Fruit fly (Drosophila melanogaster) whole organism, embryonic: ENCODE data around the gene CG13991.

Experiments used
- B-H2 ChIP-seq: fragments of 200-800 bp; sonication (Bioruptor generic); optimal IDR thresholded peaks from 2 replicates; lab custom pipeline; 2018; ENCODE audit warnings: missing biosample characterization, mild to moderate bottlenecking, missing genetic modification characterization
- Bteb2 ChIP-seq: fragments of 200-800 bp; sonication (Bioruptor generic); optimal IDR thresholded peaks from 2 replicates; lab custom pipeline; 2016; ENCODE audit warnings: missing biosample characterization, missing genetic modification characterization
- CG11093 ChIP-seq: fragments of 200-800 bp; sonication (Bioruptor generic); IDR thresholded peaks from 3 replicates; pipeline ENCODE4 v1.3.6; 2022; ENCODE audit warnings: missing biosample characterization, missing genetic modification characterization
- CG11398 ChIP-seq: fragments of 200-800 bp; sonication (Bioruptor generic); optimal IDR thresholded peaks from 2 replicates; lab custom pipeline; 2016; ENCODE audit warnings: missing biosample characterization, missing genetic modification characterization
- CG1233 ChIP-seq: fragments of 200-800 bp; sonication (Bioruptor generic); optimal IDR thresholded peaks from 4 replicates; lab custom pipeline; 2018; ENCODE audit warnings: missing biosample characterization, mild to moderate bottlenecking, missing genetic modification characterization
- CG17568 ChIP-seq: fragments of 200-800 bp; sonication (Bioruptor generic); optimal IDR thresholded peaks from 2 replicates; lab custom pipeline; 2018; ENCODE audit warnings: missing biosample characterization, mild to moderate bottlenecking, missing genetic modification characterization, moderate library complexity
- CG18599 ChIP-seq: fragments of 200-800 bp; sonication (Bioruptor generic); optimal IDR thresholded peaks from 3 replicates; lab custom pipeline; 2017; ENCODE audit warnings: missing biosample characterization, missing genetic modification characterization, mild to moderate bottlenecking, moderate library complexity, missing genetic modification reagents
- CG32772 ChIP-seq: fragments of 200-800 bp; sonication (Bioruptor generic); IDR thresholded peaks from 2 replicates; pipeline ENCODE4 v1.3.6; 2022; ENCODE audit warnings: missing biosample characterization, missing genetic modification characterization
- CG34224 ChIP-seq: fragments of 200-800 bp; sonication (Bioruptor generic); IDR thresholded peaks from 3 replicates; pipeline ENCODE4 v1.3.6; 2022; ENCODE audit warnings: missing biosample characterization, missing genetic modification characterization; ENCODE audit not compliant: partially characterized antibody
- CG34422 ChIP-seq: fragments of 200-800 bp; sonication (Bioruptor generic); IDR thresholded peaks from 3 replicates; pipeline ENCODE4 v1.3.6; 2022; ENCODE audit warnings: missing biosample characterization, missing genetic modification characterization
- CG3847 ChIP-seq: fragments of 200-800 bp; sonication (Bioruptor generic); IDR thresholded peaks from 2 replicates; pipeline ENCODE4 v1.3.6; 2022; ENCODE audit warnings: missing biosample characterization, missing genetic modification characterization
- CG42726 ChIP-seq: fragments of 200-800 bp; sonication (Bioruptor generic); IDR thresholded peaks from 2 replicates; pipeline ENCODE4 v1.3.6; 2022; ENCODE audit warnings: missing biosample characterization, missing genetic modification characterization; ENCODE audit not compliant: partially characterized antibody
- CG5180 ChIP-seq: fragments of 200-800 bp; sonication (Bioruptor generic); optimal IDR thresholded peaks from 3 replicates; lab custom pipeline; 2017; ENCODE audit warnings: missing biosample characterization, missing genetic modification characterization, mild to moderate bottlenecking, moderate library complexity, missing genetic modification reagents
- Dref ChIP-seq: fragments of 200-800 bp; sonication (Bioruptor generic); IDR thresholded peaks from 2 replicates; pipeline ENCODE4 v1.3.6; 2022; ENCODE audit warnings: missing biosample characterization, missing genetic modification characterization
- Fer1 ChIP-seq: fragments of 200-800 bp; sonication (Bioruptor generic); optimal IDR thresholded peaks from 2 replicates; lab custom pipeline; 2017; ENCODE audit warnings: missing biosample characterization, mild to moderate bottlenecking, missing genetic modification characterization
- Fer3 ChIP-seq: fragments of 200-800 bp; sonication (Bioruptor generic); optimal IDR thresholded peaks from 2 replicates; lab custom pipeline; 2018; ENCODE audit warnings: missing biosample characterization, mild to moderate bottlenecking, missing genetic modification characterization, moderate library complexity
- Gug ChIP-seq: fragments of 200-800 bp; sonication (Bioruptor generic); IDR thresholded peaks from 4 replicates; pipeline ENCODE4 v1.3.6; 2022; ENCODE audit warnings: missing biosample characterization, missing genetic modification characterization
- HLHmδ ChIP-seq: fragments of 200-800 bp; sonication (Bioruptor generic); optimal IDR thresholded peaks from 2 replicates; lab custom pipeline; 2018; ENCODE audit warnings: missing biosample characterization, mild to moderate bottlenecking, missing genetic modification characterization, moderate library complexity
- Lhr ChIP-seq: fragments of 200-800 bp; sonication (Bioruptor generic); optimal IDR thresholded peaks from 3 replicates; lab custom pipeline; 2017; ENCODE audit warnings: mild to moderate bottlenecking, missing biosample characterization, missing genetic modification reagents, missing genetic modification characterization
- Meics ChIP-seq: fragments of 200-800 bp; sonication (Bioruptor generic); optimal IDR thresholded peaks from 2 replicates; lab custom pipeline; 2017; ENCODE audit warnings: missing biosample characterization, mild to moderate bottlenecking, missing genetic modification characterization
- Neu2 ChIP-seq: fragments of 200-800 bp; sonication (Bioruptor generic); optimal IDR thresholded peaks from 3 replicates; lab custom pipeline; 2016; ENCODE audit warnings: missing biosample characterization, missing genetic modification characterization, borderline replicate concordance
- Nf-YB ChIP-seq: fragments of 200-800 bp; sonication (Bioruptor generic); optimal IDR thresholded peaks from 3 replicates; lab custom pipeline; 2019; ENCODE audit warnings: missing biosample characterization, mild to moderate bottlenecking, missing genetic modification characterization, moderate library complexity
- NfI ChIP-seq: fragments of 200-800 bp; sonication (Bioruptor generic); optimal IDR thresholded peaks from 3 replicates; lab custom pipeline; 2018; ENCODE audit warnings: missing biosample characterization, mild to moderate bottlenecking, missing genetic modification characterization, moderate library complexity
- Scr ChIP-seq: fragments of 200-800 bp; sonication (Bioruptor generic); IDR thresholded peaks from 2 replicates; pipeline ENCODE4 v1.3.6; 2022; ENCODE audit warnings: missing biosample characterization, missing genetic modification characterization; ENCODE audit not compliant: partially characterized antibody
- Sry-β ChIP-seq: fragments of 200-800 bp; sonication (Bioruptor generic); optimal IDR thresholded peaks from 2 replicates; lab custom pipeline; 2018; ENCODE audit warnings: missing biosample characterization, mild to moderate bottlenecking, missing genetic modification characterization, moderate library complexity
- Stat92E ChIP-seq, 3 experiments: fragments of >200 bp in 2 of 3; fragments of 200-800 bp in 1 of 3; sonication (Bioruptor generic) in 1 of 3; optimal IDR thresholded peaks; 2 replicates each; lab custom pipeline; 2017 to 2019; ENCODE audit warnings: missing biosample characterization in 3 of 3, missing genetic modification characterization in 3 of 3, mild to moderate bottlenecking in 1 of 3, moderate library complexity in 1 of 3
- ab ChIP-seq: fragments of 200-800 bp; sonication (Bioruptor generic); optimal IDR thresholded peaks from 2 replicates; lab custom pipeline; 2016; ENCODE audit warnings: missing biosample characterization, missing genetic modification characterization
- ac ChIP-seq: fragments of 200-800 bp; sonication (Bioruptor generic); optimal IDR thresholded peaks from 3 replicates; lab custom pipeline; 2017; ENCODE audit warnings: missing biosample characterization, mild to moderate bottlenecking, missing genetic modification characterization
- br ChIP-seq: fragments of >200 bp; optimal IDR thresholded peaks from 2 replicates; lab custom pipeline; 2017
- bsh ChIP-seq, 2 experiments: fragments of 200-800 bp; sonication (Bioruptor generic); optimal IDR thresholded peaks; 2 replicates each; lab custom pipeline; 2017 to 2018; ENCODE audit warnings: mild to moderate bottlenecking in 2 of 2, missing biosample characterization in 2 of 2, missing genetic modification characterization in 2 of 2, moderate library complexity in 1 of 2
- caup ChIP-seq: fragments of 200-800 bp; sonication (Bioruptor generic); optimal IDR thresholded peaks from 3 replicates; lab custom pipeline; 2017; ENCODE audit warnings: missing biosample characterization, mild to moderate bottlenecking, missing genetic modification characterization, moderate library complexity; ENCODE audit not compliant: severe bottlenecking
- chm ChIP-seq: fragments of 200-800 bp; sonication (Bioruptor generic); IDR thresholded peaks from 2 replicates; pipeline ENCODE4 v1.3.6; 2022; ENCODE audit warnings: missing biosample characterization, missing genetic modification characterization
- chn ChIP-seq: fragments of 200-800 bp; sonication (Bioruptor generic); optimal IDR thresholded peaks from 2 replicates; lab custom pipeline; 2016; ENCODE audit warnings: missing biosample characterization, missing genetic modification characterization
- dati ChIP-seq: fragments of 200-800 bp; sonication (Bioruptor generic); IDR thresholded peaks from 2 replicates; pipeline ENCODE4 v1.3.6; 2022; ENCODE audit warnings: missing biosample characterization, missing genetic modification characterization
- dm ChIP-seq: fragments of 200-800 bp; sonication (Bioruptor generic); optimal IDR thresholded peaks from 3 replicates; lab custom pipeline; 2016; ENCODE audit warnings: missing biosample characterization, missing genetic modification characterization
- dmrt99B ChIP-seq: fragments of 200-800 bp; sonication (Bioruptor generic); optimal IDR thresholded peaks from 2 replicates; lab custom pipeline; 2018; ENCODE audit warnings: missing biosample characterization, mild to moderate bottlenecking, missing genetic modification characterization, moderate library complexity
- gcm ChIP-seq: fragments of 200-800 bp; sonication (Bioruptor generic); optimal IDR thresholded peaks from 2 replicates; lab custom pipeline; 2019; ENCODE audit warnings: missing biosample characterization, mild to moderate bottlenecking, missing genetic modification characterization, moderate library complexity
- inv ChIP-seq: fragments of 200-800 bp; sonication (Bioruptor generic); IDR thresholded peaks from 2 replicates; pipeline ENCODE4 v1.3.6; 2022; ENCODE audit warnings: missing biosample characterization, missing genetic modification characterization; ENCODE audit not compliant: partially characterized antibody
- jumu ChIP-seq: fragments of 200-800 bp; sonication (Bioruptor generic); optimal IDR thresholded peaks from 3 replicates; lab custom pipeline; 2016; ENCODE audit warnings: missing biosample characterization, missing genetic modification characterization
- lab ChIP-seq: fragments of 200-800 bp; sonication (Bioruptor generic); optimal IDR thresholded peaks from 3 replicates; lab custom pipeline; 2017; ENCODE audit warnings: missing biosample characterization, missing genetic modification characterization, mild to moderate bottlenecking, moderate library complexity, missing genetic modification reagents
- odd ChIP-seq: fragments of 200-800 bp; sonication (Bioruptor generic); optimal IDR thresholded peaks from 2 replicates; lab custom pipeline; 2017; ENCODE audit warnings: missing biosample characterization, mild to moderate bottlenecking, missing genetic modification characterization
- onecut ChIP-seq: fragments of 200-800 bp; sonication (Bioruptor generic); IDR thresholded peaks from 2 replicates; pipeline ENCODE4 v1.3.6; 2022; ENCODE audit warnings: missing biosample characterization, missing genetic modification characterization
- pros ChIP-seq: fragments of 200-800 bp; sonication (Bioruptor generic); optimal IDR thresholded peaks from 3 replicates; lab custom pipeline; 2019; ENCODE audit warnings: missing biosample characterization, mild to moderate bottlenecking, missing genetic modification characterization, moderate library complexity
- seq ChIP-seq: fragments of 200-800 bp; sonication (Bioruptor generic); IDR thresholded peaks from 2 replicates; pipeline ENCODE4 v1.3.6; 2022; ENCODE audit warnings: missing biosample characterization, missing genetic modification characterization
- slbo ChIP-seq: fragments of 200-800 bp; sonication (Bioruptor generic); IDR thresholded peaks from 2 replicates; pipeline ENCODE4 v1.3.6; 2022; ENCODE audit warnings: missing biosample characterization, missing genetic modification characterization
- sob ChIP-seq: fragments of 200-800 bp; sonication (Bioruptor generic); IDR thresholded peaks from 2 replicates; pipeline ENCODE4 v1.3.6; 2022; ENCODE audit warnings: missing biosample characterization, missing genetic modification characterization
- wdn ChIP-seq: fragments of 200-800 bp; sonication (Bioruptor generic); IDR thresholded peaks from 2 replicates; pipeline ENCODE4 v1.3.6; 2022; ENCODE audit warnings: missing biosample characterization, missing genetic modification characterization

The CG13991 gene

DNA sequence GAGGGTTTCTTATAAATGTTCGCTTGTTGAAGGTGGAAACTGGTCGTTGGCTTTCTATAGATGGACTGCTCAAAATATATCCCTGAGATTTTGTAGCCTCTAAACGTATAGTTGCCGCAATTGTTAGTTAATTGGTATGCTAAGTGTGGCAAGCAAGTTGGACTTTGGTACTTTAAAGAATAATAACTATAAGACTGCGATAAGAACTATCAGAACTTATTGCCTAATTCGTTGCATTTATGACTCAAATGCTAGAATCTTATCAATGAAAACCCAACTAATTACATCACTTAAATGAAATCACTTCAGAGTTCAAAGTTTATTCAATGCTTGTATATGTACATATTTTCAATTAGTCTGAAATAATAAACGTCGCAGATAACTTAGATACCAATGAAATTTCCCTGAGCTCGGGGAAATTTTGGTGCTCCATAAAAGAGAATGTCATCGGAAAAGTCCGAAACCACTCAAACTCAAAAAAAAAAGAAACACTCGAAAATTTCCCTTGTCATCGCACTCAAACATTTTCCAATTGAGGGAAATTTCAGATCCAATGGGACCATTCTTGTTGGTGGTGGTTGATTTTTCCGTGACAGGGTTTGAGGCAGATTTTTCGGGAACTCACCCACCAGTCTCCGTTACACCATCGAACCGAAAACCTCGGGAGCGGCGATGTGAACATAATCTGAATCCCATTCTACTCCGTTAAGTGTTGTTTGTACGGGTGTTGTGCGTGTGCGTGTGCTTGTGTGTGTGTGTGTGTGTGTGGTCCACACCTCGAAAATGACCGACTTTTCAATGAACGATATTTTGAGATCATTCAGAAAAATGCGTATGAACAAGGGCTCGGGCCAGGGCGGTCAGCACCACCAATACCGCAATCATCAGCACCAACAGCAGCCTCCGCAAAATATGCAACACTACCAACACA lies 48.1 kb upstream of the CG13991 start, which contains the start of gene CG45075 (continued):
- TF ChIP-seq CG42726 (0 out of 2 replicates have a peak, but pooled peaks have one; percentile 51), ab (GFP tag; lab: Kevin White, UChicago) (no peak), B-H2 (no peak), dati (GFP tag; lab: Robert Waterston, UW) (no peak), onecut (GFP tag; lab: Robert Waterston, UW) (peak; percentile 31; the same call in 1 of the 2 replicates), Gug (GFP tag; lab: Robert Waterston, UW) (no peak), Fer1 (GFP tag; lab: Kevin White, UChicago) (peak; percentile 26), Meics (no peak), gcm (peak; percentile 60), CG5180 (GFP tag; lab: Kevin White, UChicago) (peak; percentile 94), HLHmδ (GFP tag; lab: Kevin White, UChicago) (peak; percentile 74), seq (GFP tag; lab: Robert Waterston, UW) (0 out of 2 replicates have a peak, but pooled peaks have one; percentile 25), wdn (GFP tag; lab: Robert Waterston, UW) (no peak), bsh (GFP tag; optimal IDR thresholded peaks at IDR 0.05; lab: Kevin White, UChicago) (peak in 1 of 2 experiments; percentile 23), dmrt99B (peak; percentile 10), Scr (GFP tag; lab: Robert Waterston, UW) (peak; percentile 27; the same call in 1 of the 2 replicates), caup (GFP tag; lab: Kevin White, UChicago) (no peak), jumu (GFP tag; lab: Kevin White, UChicago) (no peak), Stat92E (GFP tag; optimal IDR thresholded peaks at IDR 0.05; lab: Kevin White, UChicago) (peak in 1 of 3 experiments; percentile 27), chn (GFP tag; lab: Kevin White, UChicago) (peak; percentile 37), sob (GFP tag; lab: Robert Waterston, UW) (no peak), CG32772 (GFP tag; lab: Robert Waterston, UW) (no peak), br (lab: Kevin White, UChicago) (no peak), pros (peak; percentile 41), CG34422 (GFP tag; lab: Robert Waterston, UW) (0 out of 3 replicates have a peak, but pooled peaks have one; percentile 37)
- TF ChIP-seq, all 482 proteins: peak for 55

DNA sequence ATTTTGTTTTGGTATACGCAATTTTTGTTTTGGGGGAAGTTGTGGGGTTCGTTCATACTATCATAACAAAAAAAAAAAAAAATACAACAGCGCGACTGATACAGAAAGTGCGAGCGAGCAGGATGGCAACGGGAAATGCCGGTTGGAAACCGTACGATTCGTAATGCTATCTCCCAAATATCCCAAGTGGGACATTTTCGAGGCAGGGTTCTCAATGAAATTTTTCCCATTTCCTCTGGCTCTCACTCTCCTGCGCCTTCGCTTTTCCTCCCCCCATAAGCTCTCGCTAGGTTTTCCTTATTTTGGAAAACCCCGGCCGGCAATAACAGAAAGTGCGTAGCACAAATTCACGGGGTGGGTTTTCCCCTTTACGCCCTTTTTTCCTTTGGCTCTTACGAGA lies 46.9 kb upstream of the CG13991 start:
- TF ChIP-seq Neu2 = no peak
- TF ChIP-seq NfI (GFP tag; lab: Kevin White, UChicago) = no peak
- no peak for TF ChIP-seq CG11093
- TF ChIP-seq odd (GFP tag; lab: Kevin White, UChicago) = no peak
- TF ChIP-seq ac (GFP tag; lab: Kevin White, UChicago) = no peak
- TF ChIP-seq Lhr (GFP tag; lab: Kevin White, UChicago) = no peak
- TF ChIP-seq Fer1 (GFP tag; lab: Kevin White, UChicago) = peak; percentile 42
- TF ChIP-seq CG11398 (GFP tag; lab: Kevin White, UChicago) = no peak
- no peak for TF ChIP-seq Sry-β
- peak; percentile 58 for TF ChIP-seq CG5180 (GFP tag; lab: Kevin White, UChicago)
- TF ChIP-seq CG3847 = no peak
- TF ChIP-seq CG34224 (GFP tag; lab: Robert Waterston, UW) = no peak
- TF ChIP-seq Dref (GFP tag; lab: Robert Waterston, UW) = no peak
- no peak for TF ChIP-seq Bteb2 (GFP tag; lab: Kevin White, UChicago)
- no peak for TF ChIP-seq dm (GFP tag; lab: Kevin White, UChicago)
- TF ChIP-seq CG17568 (GFP tag; lab: Kevin White, UChicago) = no peak
- TF ChIP-seq inv (GFP tag; lab: Robert Waterston, UW) = no peak
- peak; percentile 57 for TF ChIP-seq chm (GFP tag; lab: Robert Waterston, UW)
- no peak for TF ChIP-seq Fer3 (tag; lab: Kevin White, UChicago)
- peak; percentile 25 for TF ChIP-seq CG18599 (GFP tag; lab: Kevin White, UChicago)
- no peak for TF ChIP-seq slbo (GFP tag; lab: Robert Waterston, UW)
- no peak for TF ChIP-seq Nf-YB
- TF ChIP-seq lab = peak; percentile 20
- TF ChIP-seq CG1233 (GFP tag; lab: Kevin White, UChicago) = no peak
- peak; percentile 32; the same call in 1 of the 2 replicates for TF ChIP-seq onecut (GFP tag; lab: Robert Waterston, UW)
